Fruit fly (Drosophila melanogaster) whole organism, embryonic: ENCODE data around the gene nmdyn-D7.
A peak's percentile ranks its signal among the peaks of the same experiment; 100 is the strongest.

Experiments
- Aef1 ChIP-seq: fragments of 200-800 bp; sonication (Bioruptor generic); IDR thresholded peaks from 3 replicates; pipeline ENCODE4 v1.3.6; 2022; ENCODE audit warnings: missing biosample characterization, missing genetic modification characterization
- Atf3 ChIP-seq: fragments of 200-800 bp; sonication (Bioruptor generic); optimal IDR thresholded peaks from 3 replicates; lab custom pipeline; 2016; ENCODE audit warnings: missing biosample characterization, missing genetic modification characterization
- Awh ChIP-seq: fragments of 200-800 bp; sonication (Bioruptor generic); IDR thresholded peaks from 2 replicates; pipeline ENCODE4, ENCODE4 v1.3.6; 2022; ENCODE audit warnings: missing biosample characterization, missing genetic modification characterization
- B-H1 ChIP-seq: fragments of 200-800 bp; sonication (Bioruptor generic); IDR thresholded peaks from 3 replicates; pipeline ENCODE4 v1.3.6; 2022; ENCODE audit warnings: missing biosample characterization, missing genetic modification characterization
- Bgb ChIP-seq: fragments of 200-800 bp; sonication (Bioruptor generic); IDR thresholded peaks from 2 replicates; pipeline ENCODE4 v1.3.6; 2022; ENCODE audit warnings: missing biosample characterization, missing genetic modification characterization; ENCODE audit not compliant: partially characterized antibody
- CG11093 ChIP-seq: fragments of 200-800 bp; sonication (Bioruptor generic); IDR thresholded peaks from 3 replicates; pipeline ENCODE4 v1.3.6; 2022; ENCODE audit warnings: missing biosample characterization, missing genetic modification characterization
- CG11695 ChIP-seq: fragments of 200-800 bp; sonication (Bioruptor generic); IDR thresholded peaks from 3 replicates; pipeline ENCODE4 v1.3.6; 2022; ENCODE audit warnings: missing biosample characterization, missing genetic modification characterization
- CG13123 ChIP-seq: fragments of 200-800 bp; sonication (Bioruptor generic); optimal IDR thresholded peaks from 2 replicates; lab custom pipeline; 2016; ENCODE audit warnings: missing biosample characterization, missing genetic modification characterization
- CG13296 ChIP-seq: fragments of 200-800 bp; sonication (Bioruptor generic); optimal IDR thresholded peaks from 3 replicates; lab custom pipeline; 2018; ENCODE audit warnings: missing biosample characterization, mild to moderate bottlenecking, missing genetic modification characterization
- CG15514 ChIP-seq: fragments of 200-800 bp; sonication (Bioruptor generic); optimal IDR thresholded peaks from 3 replicates; lab custom pipeline; 2017; ENCODE audit warnings: missing biosample characterization, missing genetic modification characterization, mild to moderate bottlenecking, moderate library complexity, missing genetic modification reagents
- CG15601 ChIP-seq: fragments of 200-800 bp; sonication (Bioruptor generic); optimal IDR thresholded peaks from 3 replicates; lab custom pipeline; 2019; ENCODE audit warnings: missing biosample characterization, mild to moderate bottlenecking, missing genetic modification characterization, moderate library complexity
- CG17385 ChIP-seq: fragments of 200-800 bp; sonication (Bioruptor generic); optimal IDR thresholded peaks from 3 replicates; lab custom pipeline; 2018; ENCODE audit warnings: missing biosample characterization, mild to moderate bottlenecking, missing genetic modification characterization
- CG31441 ChIP-seq: fragments of 200-800 bp; sonication (Bioruptor generic); IDR thresholded peaks from 2 replicates; pipeline ENCODE4 v1.3.6; 2022; ENCODE audit warnings: missing biosample characterization, missing genetic modification characterization
- CG3163 ChIP-seq: fragments of 200-800 bp; sonication (Bioruptor generic); optimal IDR thresholded peaks from 3 replicates; lab custom pipeline; 2016; ENCODE audit warnings: missing biosample characterization, missing genetic modification characterization
- CG3995 ChIP-seq: fragments of 200-800 bp; sonication (Bioruptor generic); optimal IDR thresholded peaks from 3 replicates; lab custom pipeline; 2016; ENCODE audit warnings: missing biosample characterization, missing genetic modification characterization
- CG6272 ChIP-seq: fragments of 200-800 bp; sonication (Bioruptor generic); IDR thresholded peaks from 2 replicates; pipeline ENCODE4 v1.3.6; 2022; ENCODE audit warnings: missing biosample characterization, missing genetic modification characterization
- CG6689 ChIP-seq: fragments of 200-800 bp; sonication (Bioruptor generic); IDR thresholded peaks from 2 replicates; pipeline ENCODE4 v1.3.6; 2022; ENCODE audit warnings: missing biosample characterization, missing genetic modification characterization
- CG8359 ChIP-seq: fragments of 200-800 bp; sonication (Bioruptor generic); optimal IDR thresholded peaks from 2 replicates; lab custom pipeline; 2017; ENCODE audit warnings: missing biosample characterization, mild to moderate bottlenecking, missing genetic modification characterization, borderline replicate concordance
- CG8478 ChIP-seq: fragments of >200 bp; optimal IDR thresholded peaks from 2 replicates; lab custom pipeline; 2018
- CG9797 ChIP-seq: fragments of 200-800 bp; sonication (Bioruptor generic); optimal IDR thresholded peaks from 3 replicates; lab custom pipeline; 2018; ENCODE audit warnings: missing biosample characterization, mild to moderate bottlenecking, missing genetic modification characterization
- Drgx ChIP-seq: fragments of 200-800 bp; sonication (Bioruptor generic); IDR thresholded peaks from 2 replicates; pipeline ENCODE4 v1.3.6; 2022; ENCODE audit warnings: missing biosample characterization, missing genetic modification characterization
- HLH54F ChIP-seq: fragments of 200-800 bp; sonication (Bioruptor generic); optimal IDR thresholded peaks from 3 replicates; lab custom pipeline; 2016; ENCODE audit warnings: missing biosample characterization, missing genetic modification characterization
- HmgZ ChIP-seq: fragments of 200-800 bp; sonication (Bioruptor generic); optimal IDR thresholded peaks from 2 replicates; lab custom pipeline; 2018; ENCODE audit warnings: missing biosample characterization, mild to moderate bottlenecking, missing genetic modification characterization
- Hr51 ChIP-seq, 2 experiments: fragments of 200-800 bp; sonication (Bioruptor generic); optimal IDR thresholded peaks; 2 replicates in 1 of 2; 3 replicates in 1 of 2; lab custom pipeline; 2016 to 2018; ENCODE audit warnings: missing biosample characterization in 2 of 2, missing genetic modification characterization in 2 of 2, mild to moderate bottlenecking in 1 of 2, moderate library complexity in 1 of 2
- Med ChIP-seq: fragments of 200-800 bp; sonication (Bioruptor generic); peaks from one replicate; lab custom pipeline; 2016; ENCODE audit warnings: missing biosample characterization, missing genetic modification characterization, mild to moderate bottlenecking, inconsistent platforms, moderate library complexity
- NC2β ChIP-seq: fragments of 200-800 bp; sonication (Bioruptor generic); optimal IDR thresholded peaks from 2 replicates; lab custom pipeline; 2016; ENCODE audit warnings: missing biosample characterization, missing genetic modification characterization
- PHDP ChIP-seq: fragments of 200-800 bp; sonication (Bioruptor generic); optimal IDR thresholded peaks from 3 replicates; lab custom pipeline; 2018; ENCODE audit warnings: missing biosample characterization, mild to moderate bottlenecking, missing genetic modification characterization, moderate library complexity
- Pdp1 ChIP-seq, 2 experiments: fragments of 200-800 bp; sonication (Bioruptor generic); optimal IDR thresholded peaks; 3 replicates each; lab custom pipeline; 2016; ENCODE audit warnings: missing biosample characterization in 2 of 2, missing genetic modification characterization in 2 of 2, mild to moderate bottlenecking in 1 of 2, moderate library complexity in 1 of 2
- YL-1 ChIP-seq: fragments of 200-800 bp; sonication (Bioruptor generic); optimal IDR thresholded peaks from 3 replicates; lab custom pipeline; 2017; ENCODE audit warnings: missing biosample characterization, mild to moderate bottlenecking, missing genetic modification characterization
- ash1 ChIP-seq: fragments of 200-800 bp; sonication (Bioruptor generic); optimal IDR thresholded peaks from 2 replicates; lab custom pipeline; 2018; ENCODE audit warnings: missing biosample characterization, mild to moderate bottlenecking, missing genetic modification characterization
- ato ChIP-seq: fragments of 200-800 bp; sonication (Bioruptor generic); IDR thresholded peaks from 2 replicates; pipeline ENCODE4 v1.3.6; 2022; ENCODE audit warnings: missing biosample characterization, missing genetic modification characterization; ENCODE audit not compliant: partially characterized antibody
- chm ChIP-seq: fragments of 200-800 bp; sonication (Bioruptor generic); IDR thresholded peaks from 2 replicates; pipeline ENCODE4 v1.3.6; 2022; ENCODE audit warnings: missing biosample characterization, missing genetic modification characterization
- disco-r ChIP-seq: fragments of 200-800 bp; sonication (Bioruptor generic); optimal IDR thresholded peaks from 2 replicates; lab custom pipeline; 2016; ENCODE audit warnings: missing biosample characterization, missing genetic modification characterization
- dysf ChIP-seq: fragments of 200-800 bp; sonication (Bioruptor generic); IDR thresholded peaks from 3 replicates; pipeline ENCODE4 v1.3.6; 2022; ENCODE audit warnings: missing biosample characterization, missing genetic modification characterization
- esg ChIP-seq: fragments of 200-800 bp; sonication (Bioruptor generic); conservative IDR thresholded peaks from 2 replicates; pipeline ENCODE4 v1.3.6; 2022; ENCODE audit warnings: missing biosample characterization, missing genetic modification characterization
- ham ChIP-seq: fragments of 200-800 bp; sonication (Bioruptor generic); IDR thresholded peaks from 2 replicates; pipeline ENCODE4 v1.3.6; 2022; ENCODE audit warnings: missing biosample characterization, missing genetic modification characterization
- her ChIP-seq: fragments of 200-800 bp; sonication (Bioruptor generic); optimal IDR thresholded peaks from 2 replicates; lab custom pipeline; 2016; ENCODE audit warnings: missing biosample characterization, missing genetic modification characterization
- hkb ChIP-seq, 2 experiments: fragments of 200-800 bp in 1 of 2; fragments of >200 bp in 1 of 2; sonication (Bioruptor generic) in 1 of 2; IDR thresholded peaks in 1 of 2; optimal IDR thresholded peaks in 1 of 2; 2 replicates each; pipeline versions ENCODE4 v1.3.6 to Lab custom; 2017 to 2022; ENCODE audit warnings: missing biosample characterization in 1 of 2, missing genetic modification characterization in 1 of 2
- jing ChIP-seq: fragments of 200-800 bp; sonication (Bioruptor generic); optimal IDR thresholded peaks from 2 replicates; lab custom pipeline; 2018; ENCODE audit warnings: missing biosample characterization, mild to moderate bottlenecking, missing genetic modification characterization
- kay ChIP-seq: fragments of 200-800 bp; sonication (Bioruptor generic); optimal IDR thresholded peaks from 2 replicates; lab custom pipeline; 2016; ENCODE audit warnings: missing biosample characterization, missing genetic modification characterization
- klu ChIP-seq: fragments of 200-800 bp; sonication (Bioruptor generic); IDR thresholded peaks from 2 replicates; pipeline ENCODE4 v1.3.6; 2022; ENCODE audit warnings: missing biosample characterization, missing genetic modification characterization
- lov ChIP-seq, 2 experiments: fragments of 200-800 bp in 1 of 2; fragments of >200 bp in 1 of 2; sonication (Bioruptor generic) in 1 of 2; IDR thresholded peaks in 1 of 2; optimal IDR thresholded peaks in 1 of 2; 2 replicates in 1 of 2; 3 replicates in 1 of 2; pipeline versions ENCODE4 v1.3.6 to Lab custom; 2017 to 2022; ENCODE audit warnings: missing biosample characterization in 1 of 2, missing genetic modification characterization in 1 of 2
- p53 ChIP-seq: fragments of 200-800 bp; sonication (Bioruptor generic); optimal IDR thresholded peaks from 2 replicates; lab custom pipeline; 2016; ENCODE audit warnings: missing biosample characterization, missing genetic modification characterization
- phol ChIP-seq: fragments of 200-800 bp; sonication (Bioruptor generic); optimal IDR thresholded peaks from 3 replicates; lab custom pipeline; 2018; ENCODE audit warnings: missing biosample characterization, mild to moderate bottlenecking, missing genetic modification characterization, moderate library complexity
- seq ChIP-seq: fragments of 200-800 bp; sonication (Bioruptor generic); IDR thresholded peaks from 2 replicates; pipeline ENCODE4 v1.3.6; 2022; ENCODE audit warnings: missing biosample characterization, missing genetic modification characterization
- stwl ChIP-seq: fragments of 200-800 bp; sonication (Bioruptor generic); optimal IDR thresholded peaks from 3 replicates; lab custom pipeline; 2018; ENCODE audit warnings: missing biosample characterization, mild to moderate bottlenecking, missing genetic modification characterization, moderate library complexity
- tgo ChIP-seq: fragments of 200-800 bp; sonication (Bioruptor generic); IDR thresholded peaks from 3 replicates; pipeline ENCODE4 v1.3.6; 2022; ENCODE audit warnings: missing biosample characterization, missing genetic modification characterization
- tll ChIP-seq, 2 experiments: fragments of 200-800 bp in 1 of 2; fragments of >200 bp in 1 of 2; sonication (Bioruptor generic) in 1 of 2; optimal IDR thresholded peaks; 2 replicates each; lab custom pipeline; 2017 to 2019; ENCODE audit warnings: missing biosample characterization in 2 of 2, missing genetic modification characterization in 2 of 2, mild to moderate bottlenecking in 1 of 2, moderate library complexity in 1 of 2
- tx ChIP-seq: fragments of 200-800 bp; sonication (Bioruptor generic); optimal IDR thresholded peaks from 2 replicates; lab custom pipeline; 2016; ENCODE audit warnings: missing biosample characterization, missing genetic modification characterization
- vfl ChIP-seq: fragments of 200-800 bp; sonication (Bioruptor generic); optimal IDR thresholded peaks from 2 replicates; lab custom pipeline; 2016; ENCODE audit warnings: missing biosample characterization, missing genetic modification characterization
- zen ChIP-seq: fragments of 200-800 bp; sonication (Bioruptor generic); optimal IDR thresholded peaks from 3 replicates; lab custom pipeline; 2018; ENCODE audit warnings: missing biosample characterization, mild to moderate bottlenecking, missing genetic modification characterization, moderate library complexity

nmdyn-D7 gene

DNA sequence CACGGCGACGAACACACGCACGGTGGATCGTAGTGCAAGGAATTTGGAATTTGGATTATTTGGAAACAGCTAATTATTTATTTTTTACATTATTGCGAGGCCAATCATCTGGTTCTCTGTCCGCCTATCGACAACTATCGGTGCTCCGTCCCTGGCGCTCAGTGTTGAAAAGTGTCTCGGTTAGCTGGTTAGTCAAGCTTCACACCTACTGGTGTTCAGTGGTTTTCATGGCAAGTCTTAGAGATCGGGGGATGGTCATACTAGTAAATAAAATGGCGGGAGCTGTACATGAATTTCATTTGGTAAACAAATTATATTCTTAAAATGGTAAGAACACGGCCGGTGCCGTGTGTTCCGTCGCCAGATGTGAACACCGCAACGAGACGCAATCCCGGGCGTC, 31.1 kb downstream of the nmdyn-D7 start, which contains the start of the genes trbd and dmt (continued):
- peak; percentile 1 for TF ChIP-seq disco-r (GFP tag; lab: Kevin White, UChicago)
- TF ChIP-seq Awh, result no peak
- no peak for TF ChIP-seq CG15601 (tag; lab: Kevin White, UChicago)
- TF ChIP-seq CG31441 (GFP tag; lab: Robert Waterston, UW), result no peak
- TF ChIP-seq vfl, result peak; percentile 64
- TF ChIP-seq lov (optimal IDR thresholded peaks at IDR 0.05; lab: Kevin White, UChicago), result no peak
- TF ChIP-seq lov (GFP tag; IDR thresholded peaks at IDR 0.05; lab: Robert Waterston, UW), result no peak
- no peak for TF ChIP-seq esg (GFP tag; lab: Robert Waterston, UW)
- peak in 1 of 2 experiments; percentile 52 for TF ChIP-seq Pdp1 (GFP tag; optimal IDR thresholded peaks at IDR 0.05; lab: Kevin White, UChicago)
- no peak for TF ChIP-seq jing (GFP tag; lab: Kevin White, UChicago)
- peak; percentile 78 for TF ChIP-seq p53 (GFP tag; lab: Kevin White, UChicago)
- no peak for TF ChIP-seq CG8478 (lab: Kevin White, UChicago)
- TF ChIP-seq NC2β (GFP tag; lab: Kevin White, UChicago), result peak; percentile 79
- peak; percentile 52 for TF ChIP-seq CG3995 (GFP tag; lab: Kevin White, UChicago)
- TF ChIP-seq ham (GFP tag; lab: Robert Waterston, UW), result no peak
- no peak for TF ChIP-seq CG6689 (GFP tag; lab: Robert Waterston, UW)
- peak; percentile 92 for TF ChIP-seq CG15514 (GFP tag; lab: Kevin White, UChicago)
- no peak for TF ChIP-seq CG8359 (GFP tag; lab: Kevin White, UChicago)
- no peak for TF ChIP-seq chm (GFP tag; lab: Robert Waterston, UW)
- TF ChIP-seq Drgx (GFP tag; lab: Robert Waterston, UW), result no peak
- TF ChIP-seq stwl (tag; lab: Kevin White, UChicago), result no peak
- TF ChIP-seq CG9797 (GFP tag; lab: Kevin White, UChicago), result peak; percentile 96
- peak; percentile 24 for TF ChIP-seq hkb (optimal IDR thresholded peaks at IDR 0.05; lab: Kevin White, UChicago)
- no peak for TF ChIP-seq hkb (GFP tag; IDR thresholded peaks at IDR 0.05; lab: Robert Waterston, UW)
- 0 out of 2 replicates have a peak, but pooled peaks have one; percentile 38 for TF ChIP-seq CG6272
- TF ChIP-seq CG13296, result no peak
- TF ChIP-seq Aef1 (GFP tag; lab: Robert Waterston, UW), result no peak
- peak; percentile 62 for TF ChIP-seq CG3163
- peak; percentile 69 for TF ChIP-seq zen (tag; lab: Kevin White, UChicago)
- no peak for TF ChIP-seq Bgb (GFP tag; lab: Robert Waterston, UW)
- peak; percentile 93 for TF ChIP-seq YL-1 (GFP tag; lab: Kevin White, UChicago)
- peak; percentile 98 for TF ChIP-seq Med (GFP tag; lab: Kevin White, UChicago)
- peak in 1 of 2 experiments; percentile 74 for TF ChIP-seq Hr51 (GFP tag; optimal IDR thresholded peaks at IDR 0.05; lab: Kevin White, UChicago)
- TF ChIP-seq tll (GFP tag; optimal IDR thresholded peaks at IDR 0.05; lab: Kevin White, UChicago), result no peak
- no peak for TF ChIP-seq tgo
- no peak for TF ChIP-seq CG11695 (GFP tag; lab: Robert Waterston, UW)
- TF ChIP-seq phol (tag; lab: Kevin White, UChicago), result peak; percentile 99
- TF ChIP-seq klu, result no peak
- peak; percentile 73 for TF ChIP-seq her
- peak; percentile 88 for TF ChIP-seq HmgZ
- no peak for TF ChIP-seq B-H1
- TF ChIP-seq tx (GFP tag; lab: Kevin White, UChicago), result peak; percentile 58
- no peak for TF ChIP-seq kay (GFP tag; lab: Kevin White, UChicago)
- peak; percentile 74 for TF ChIP-seq HLH54F (GFP tag; lab: Kevin White, UChicago)
- TF ChIP-seq CG17385, result no peak
- TF ChIP-seq ato, result no peak
- peak; percentile 50 for TF ChIP-seq Atf3 (GFP tag; lab: Kevin White, UChicago)
- no peak for TF ChIP-seq seq (GFP tag; lab: Robert Waterston, UW)
- no peak for TF ChIP-seq dysf (GFP tag; lab: Robert Waterston, UW)
- peak; percentile 40 for TF ChIP-seq CG13123 (GFP tag; lab: Kevin White, UChicago)
- TF ChIP-seq CG11093, result no peak
- TF ChIP-seq PHDP (tag; lab: Kevin White, UChicago), result no peak
- no peak for TF ChIP-seq ash1
